Worm (Caenorhabditis elegans) whole organism, L4 larva: Measurements from ENCODE around the gene srv-32.

ENCODE experiments used
- F37D6.2 ChIP-seq: sonication (generic microtip); optimal IDR thresholded peaks from 2 replicates; lab custom pipeline; 2016; ENCODE audit warnings: mild to moderate bottlenecking, missing genetic modification characterization, missing compliant biosample characterization
- F44E2.7 ChIP-seq: fragments of 200-800 bp; sonication (Bioruptor generic); IDR thresholded peaks from 2 replicates; pipeline ENCODE4 v2.1.2; 2022; ENCODE audit warnings: missing genetic modification characterization, missing compliant biosample characterization
- T20F7.1 ChIP-seq: fragments of 200-800 bp; sonication (Bioruptor generic); optimal IDR thresholded peaks from 2 replicates; lab custom pipeline; 2018; ENCODE audit warnings: mild to moderate bottlenecking, missing genetic modification characterization, missing compliant biosample characterization
- Y105C5A.15 ChIP-seq: fragments of 200-800 bp; sonication (Bioruptor generic); IDR thresholded peaks from 2 replicates; pipeline ENCODE4 v1.3.6; 2022; ENCODE audit warnings: missing genetic modification characterization, missing compliant biosample characterization
- Y5F2A.4 ChIP-seq: fragments of 200-800 bp; sonication (Bioruptor generic); optimal IDR thresholded peaks from 2 replicates; lab custom pipeline; 2018; ENCODE audit warnings: mild to moderate bottlenecking, missing genetic modification characterization, missing compliant biosample characterization
- Y75B8A.6 ChIP-seq: fragments of 200-800 bp; sonication (Bioruptor generic); IDR thresholded peaks from 2 replicates; pipeline ENCODE4 v1.3.6; 2022; ENCODE audit warnings: missing genetic modification reagents, missing genetic modification characterization, missing compliant biosample characterization
- arid-1 ChIP-seq: fragments of 200-800 bp; sonication (Bioruptor generic); conservative IDR thresholded peaks from 2 replicates; pipeline ENCODE4 v1.3.6; 2022; ENCODE audit warnings: missing genetic modification reagents, missing genetic modification characterization, missing compliant biosample characterization
- attf-4 ChIP-seq: sonication (generic microtip); optimal IDR thresholded peaks from 3 replicates; lab custom pipeline; 2017; ENCODE audit warnings: missing biosample characterization, missing genetic modification characterization
- ceh-20 ChIP-seq: fragments of 200-800 bp; sonication (Bioruptor generic); IDR thresholded peaks from 2 replicates; pipeline ENCODE4 v1.3.6; 2022; ENCODE audit warnings: missing genetic modification reagents, missing genetic modification characterization, missing compliant biosample characterization
- ceh-44 ChIP-seq: fragments of 200-800 bp; sonication (Bioruptor generic); IDR thresholded peaks from 2 replicates; pipeline ENCODE4 v1.3.6; 2022; ENCODE audit warnings: missing genetic modification reagents, missing genetic modification characterization, missing compliant biosample characterization
- ceh-62 ChIP-seq: sonication (generic microtip); optimal IDR thresholded peaks from 2 replicates; lab custom pipeline; 2017; ENCODE audit warnings: missing biosample characterization, missing genetic modification characterization
- ceh-82 ChIP-seq: sonication (generic microtip); optimal IDR thresholded peaks from 2 replicates; lab custom pipeline; 2017; ENCODE audit warnings: missing biosample characterization, missing genetic modification characterization
- ces-1 ChIP-seq: fragments of 150-350 bp; sonication (generic microtip); optimal IDR thresholded peaks from 4 replicates; lab custom pipeline; 2014; ENCODE audit warnings: missing biosample characterization, missing genetic modification reagents, missing genetic modification characterization
- cey-2 ChIP-seq: sonication (generic microtip); optimal IDR thresholded peaks from 3 replicates; lab custom pipeline; 2017; ENCODE audit warnings: missing genetic modification characterization, mild to moderate bottlenecking, missing compliant biosample characterization, antibody characterized with exemption, borderline replicate concordance; ENCODE audit not compliant: insufficient read depth
- daf-16 ChIP-seq, 3 experiments: sonication (generic microtip); optimal IDR thresholded peaks; 2 replicates each; lab custom pipeline; 2016 to 2017; ENCODE audit warnings: missing genetic modification characterization in 3 of 3, missing genetic modification reagents in 3 of 3, mild to moderate bottlenecking in 2 of 3, missing compliant biosample characterization in 2 of 3, missing biosample characterization in 1 of 3, moderate library complexity in 1 of 3
- dmd-6 ChIP-seq: fragments of 200-800 bp; sonication (Bioruptor generic); IDR thresholded peaks from 2 replicates; pipeline ENCODE4 v1.3.6; 2022; ENCODE audit warnings: missing genetic modification reagents, missing genetic modification characterization, missing compliant biosample characterization
- dmd-8 ChIP-seq: fragments of 200-800 bp; sonication (Bioruptor generic); IDR thresholded peaks from 2 replicates; pipeline ENCODE4 v1.3.6; 2022; ENCODE audit warnings: missing genetic modification characterization, missing compliant biosample characterization
- dmd-9 ChIP-seq: fragments of 200-800 bp; sonication (Bioruptor generic); IDR thresholded peaks from 2 replicates; pipeline ENCODE4 v1.3.6; 2022; ENCODE audit warnings: missing genetic modification reagents, missing genetic modification characterization, missing compliant biosample characterization
- hif-1 ChIP-seq, 2 experiments: sonication (generic microtip); optimal IDR thresholded peaks; 2 replicates each; lab custom pipeline; 2016 to 2017; ENCODE audit warnings: missing compliant biosample characterization in 2 of 2, missing genetic modification characterization in 2 of 2, missing genetic modification reagents in 2 of 2, missing genotype in 2 of 2, mild to moderate bottlenecking in 1 of 2
- hmg-1.1 ChIP-seq: fragments of 200-800 bp; sonication (Bioruptor generic); IDR thresholded peaks from 2 replicates; pipeline ENCODE4 v1.3.6; 2022; ENCODE audit warnings: missing genetic modification reagents, missing genetic modification characterization, missing compliant biosample characterization
- jun-1 ChIP-seq: fragments of 150-350 bp; optimal IDR thresholded peaks from 2 replicates; lab custom pipeline; 2014; ENCODE audit warnings: missing biosample characterization, missing genetic modification reagents, missing genetic modification characterization
- lin-1 ChIP-seq: fragments of 200-800 bp; sonication (Bioruptor generic); IDR thresholded peaks from 2 replicates; pipeline ENCODE4 v1.3.6; 2022; ENCODE audit warnings: missing genetic modification reagents, missing genetic modification characterization, missing compliant biosample characterization
- lin-13 ChIP-seq: fragments of 150-350 bp; optimal IDR thresholded peaks from 2 replicates; lab custom pipeline; 2014; ENCODE audit warnings: missing biosample characterization, missing genetic modification reagents, missing genetic modification characterization
- lir-3 ChIP-seq: sonication (generic microtip); optimal IDR thresholded peaks from 2 replicates; lab custom pipeline; 2016; ENCODE audit warnings: mild to moderate bottlenecking, missing genetic modification characterization, missing compliant biosample characterization
- lsy-2 ChIP-seq, 2 experiments: fragments of 150-350 bp in 1 of 2; sonication (generic microtip) in 1 of 2; optimal IDR thresholded peaks; 2 replicates each; lab custom pipeline; 2014 to 2017; ENCODE audit warnings: missing biosample characterization in 2 of 2, missing genetic modification characterization in 2 of 2
- madf-5 ChIP-seq, 2 experiments: fragments of 200-800 bp; sonication (Bioruptor generic); IDR thresholded peaks; 2 replicates each; pipeline ENCODE4 v1.3.6; 2022; ENCODE audit warnings: missing compliant biosample characterization in 2 of 2, missing genetic modification characterization in 2 of 2
- mdt-29 ChIP-seq: fragments of 200-800 bp; sonication (Bioruptor generic); IDR thresholded peaks from 2 replicates; pipeline ENCODE4 v1.3.6; 2022; ENCODE audit warnings: missing genetic modification reagents, missing genetic modification characterization, missing compliant biosample characterization
- mxl-2 ChIP-seq: fragments of 200-800 bp; sonication (Bioruptor generic); conservative IDR thresholded peaks from 2 replicates; pipeline ENCODE4 v1.3.6; 2022; ENCODE audit warnings: missing genetic modification reagents, missing genetic modification characterization, missing compliant biosample characterization
- mxl-3 ChIP-seq: fragments of 200-800 bp; sonication (Bioruptor generic); optimal IDR thresholded peaks from 2 replicates; lab custom pipeline; 2018; ENCODE audit warnings: mild to moderate bottlenecking, missing genetic modification characterization, missing compliant biosample characterization
- nhr-10 ChIP-seq: fragments of 150-350 bp; optimal IDR thresholded peaks from 2 replicates; lab custom pipeline; 2014; ENCODE audit warnings: missing biosample characterization, missing genetic modification characterization
- nhr-28 ChIP-seq: fragments of 150-350 bp; optimal IDR thresholded peaks from 2 replicates; lab custom pipeline; 2014; ENCODE audit warnings: missing biosample characterization, missing genetic modification characterization
- nhr-42 ChIP-seq: fragments of 200-800 bp; sonication (Bioruptor generic); IDR thresholded peaks from 2 replicates; pipeline ENCODE4 v1.3.6; 2022; ENCODE audit warnings: missing genetic modification characterization, missing compliant biosample characterization
- nhr-48 ChIP-seq: sonication (generic microtip); optimal IDR thresholded peaks from 2 replicates; lab custom pipeline; 2016; ENCODE audit warnings: mild to moderate bottlenecking, missing genetic modification characterization, missing compliant biosample characterization
- nhr-6 ChIP-seq: fragments of 150-350 bp; optimal IDR thresholded peaks from 2 replicates; lab custom pipeline; 2014; ENCODE audit warnings: missing biosample characterization, missing genetic modification characterization
- nhr-77 ChIP-seq: fragments of 150-350 bp; optimal IDR thresholded peaks from 2 replicates; lab custom pipeline; 2014; ENCODE audit warnings: missing biosample characterization, missing genetic modification characterization
- php-3 ChIP-seq: fragments of 200-800 bp; sonication (Bioruptor generic); IDR thresholded peaks from 2 replicates; pipeline ENCODE4 v1.3.6; 2022; ENCODE audit warnings: missing genetic modification reagents, missing genetic modification characterization, missing compliant biosample characterization
- rbr-2 ChIP-seq: sonication (generic microtip); optimal IDR thresholded peaks from 2 replicates; lab custom pipeline; 2016; ENCODE audit warnings: missing genotype, missing genetic modification characterization, missing compliant biosample characterization
- saeg-2 ChIP-seq: fragments of 200-800 bp; sonication (Bioruptor generic); IDR thresholded peaks from 2 replicates; pipeline ENCODE4 v1.3.6; 2022; ENCODE audit warnings: missing genetic modification reagents, missing genetic modification characterization, missing compliant biosample characterization
- sdz-12 ChIP-seq: fragments of 200-800 bp; sonication (Bioruptor generic); optimal IDR thresholded peaks from 2 replicates; lab custom pipeline; 2018; ENCODE audit warnings: mild to moderate bottlenecking, missing genetic modification characterization, missing compliant biosample characterization
- set-16 ChIP-seq: fragments of 200-800 bp; sonication (Bioruptor generic); IDR thresholded peaks from 2 replicates; pipeline ENCODE4 v1.3.6; 2022; ENCODE audit warnings: missing genetic modification reagents, missing genetic modification characterization, missing compliant biosample characterization
- skn-1 ChIP-seq: fragments of 150-350 bp; optimal IDR thresholded peaks from 2 replicates; lab custom pipeline; 2014; ENCODE audit warnings: missing biosample characterization, missing genetic modification characterization
- snpc-4 ChIP-seq: fragments of 150-350 bp; optimal IDR thresholded peaks from 2 replicates; lab custom pipeline; 2014; ENCODE audit warnings: missing biosample characterization, missing genetic modification characterization
- spr-1 ChIP-seq: sonication (generic microtip); optimal IDR thresholded peaks from 2 replicates; lab custom pipeline; 2016; ENCODE audit warnings: mild to moderate bottlenecking, missing genetic modification characterization, missing compliant biosample characterization
- tag-97 ChIP-seq: fragments of 200-800 bp; sonication (Bioruptor generic); IDR thresholded peaks from 2 replicates; pipeline ENCODE4 v1.3.6; 2022; ENCODE audit warnings: missing genetic modification characterization, missing compliant biosample characterization
- tra-1 ChIP-seq: fragments of 200-800 bp; sonication (Bioruptor generic); IDR thresholded peaks from 2 replicates; pipeline ENCODE4 v1.3.6; 2022; ENCODE audit warnings: missing genetic modification reagents, missing genetic modification characterization, missing compliant biosample characterization
- unc-39 ChIP-seq: sonication (generic microtip); optimal IDR thresholded peaks from 2 replicates; lab custom pipeline; 2017; ENCODE audit warnings: missing biosample characterization, missing genetic modification characterization
- unc-62 ChIP-seq, 3 experiments: fragments of 150-350 bp in 1 of 3; sonication (generic microtip); optimal IDR thresholded peaks in 2 of 3; peaks in 1 of 3; 1 replicate in 1 of 3; 2 replicates in 2 of 3; lab custom pipeline; 2014 to 2017; ENCODE audit warnings: missing biosample characterization in 3 of 3, missing genetic modification characterization in 3 of 3, missing genetic modification reagents in 3 of 3, missing genotype in 1 of 3
- ztf-11 ChIP-seq: fragments of 150-350 bp; optimal IDR thresholded peaks from 2 replicates; lab custom pipeline; 2014; ENCODE audit warnings: missing biosample characterization, missing genetic modification characterization
- ztf-7 ChIP-seq: fragments of 150-350 bp; optimal IDR thresholded peaks from 2 replicates; lab custom pipeline; 2014; ENCODE audit warnings: missing biosample characterization, missing genetic modification characterization

The srv-32 gene

ce11 chrIV:6323654-6324224 lies 41.7 kb upstream of the srv-32 start, which contains the start of gene sqd-1 (continued):
- TF ChIP-seq hif-1 (tag; optimal IDR thresholded peaks at IDR 0.05; lab: Kevin White, UChicago) (peak; percentile 35 to 94), Y75B8A.6 (GFP tag; lab: Robert Waterston, UW) (peak; percentile 88), dmd-9 (GFP tag; lab: Robert Waterston, UW) (peak; percentile 95), ceh-62 (tag; lab: Kevin White, UChicago) (no peak), set-16 (GFP tag; lab: Robert Waterston, UW) (peak; percentile 78), madf-5 (GFP tag; IDR thresholded peaks at IDR 0.05; lab: Robert Waterston, UW) (0 out of 4 replicates have a peak, but pooled peaks of 1 of the 2 experiments have one; percentile 14), saeg-2 (GFP tag; lab: Robert Waterston, UW) (peak; percentile 86), unc-62 (GFP tag; optimal IDR thresholded peaks at IDR 0.05 in 1 of 2; lab: Kevin White, UChicago) (peak; percentile 39 to 96), unc-62 (tag; optimal IDR thresholded peaks at IDR 0.05; lab: Kevin White, UChicago) (no peak), lin-1 (peak; percentile 95), lsy-2 (tag; optimal IDR thresholded peaks at IDR 0.05; lab: Kevin White, UChicago) (peak; percentile 95 to 99), rbr-2 (tag; lab: Kevin White, UChicago) (peak; percentile 95), ces-1 (GFP tag; lab: Kevin White, UChicago) (peak; percentile 52), php-3 (GFP tag; lab: Robert Waterston, UW) (peak; percentile 76; the same call in 1 of the 2 replicates), sdz-12 (GFP tag; lab: Kevin White, UChicago) (peak; percentile 70), snpc-4 (peak; percentile 49), mxl-3 (GFP tag; lab: Kevin White, UChicago) (peak; percentile 86), skn-1 (tag; lab: Kevin White, UChicago) (no peak), ceh-82 (peak; percentile 24), hmg-1.1 (GFP tag; lab: Robert Waterston, UW) (peak; percentile 96), mdt-29 (GFP tag; lab: Robert Waterston, UW) (peak; percentile 93), dmd-8 (GFP tag; lab: Robert Waterston, UW) (peak; percentile 53; the same call in 1 of the 2 replicates), dmd-6 (GFP tag; lab: Robert Waterston, UW) (peak; percentile 96), spr-1 (peak; percentile 92), ztf-11 (peak; percentile 7), nhr-77 (tag; lab: Kevin White, UChicago) (peak; percentile 81), ztf-7 (tag; lab: Kevin White, UChicago) (peak; percentile 87), mxl-2 (GFP tag; lab: Robert Waterston, UW) (no peak), tag-97 (no peak), F44E2.7 (no peak), nhr-10 (tag; lab: Kevin White, UChicago) (peak; percentile 25), ceh-20 (GFP tag; lab: Robert Waterston, UW) (peak; percentile 93), nhr-28 (tag; lab: Kevin White, UChicago) (peak; percentile 76), cey-2 (tag; lab: Kevin White, UChicago) (no peak), F37D6.2 (tag; lab: Kevin White, UChicago) (peak; percentile 89), lin-13 (GFP tag; lab: Kevin White, UChicago) (peak; percentile 90), T20F7.1 (GFP tag; lab: Kevin White, UChicago) (peak; percentile 86), arid-1 (peak; percentile 92), lir-3 (no peak), nhr-42 (GFP tag; lab: Robert Waterston, UW) (peak; percentile 94), Y5F2A.4 (GFP tag; lab: Kevin White, UChicago) (peak; percentile 72), daf-16 (GFP tag; optimal IDR thresholded peaks at IDR 0.05; lab: Kevin White, UChicago) (peak; percentile 60 to 94), daf-16 (tag; optimal IDR thresholded peaks at IDR 0.05; lab: Kevin White, UChicago) (peak; percentile 87), nhr-48 (tag; lab: Kevin White, UChicago) (peak; percentile 87), unc-39 (tag; lab: Kevin White, UChicago) (no peak), nhr-6 (tag; lab: Kevin White, UChicago) (peak; percentile 93), tra-1 (GFP tag; lab: Robert Waterston, UW) (peak; percentile 93), Y105C5A.15 (0 out of 2 replicates have a peak, but pooled peaks have one; percentile 64), jun-1 (tag; lab: Kevin White, UChicago) (peak; percentile 88), ceh-44 (GFP tag; lab: Robert Waterston, UW) (peak; percentile 84; the same call in 1 of the 2 replicates), attf-4 (tag; lab: Kevin White, UChicago) (no peak)
